Fruit fly (Drosophila melanogaster): ENCODE measurements around the gene Traf4.

- TF ChIP-seq pad (GFP tag; optimal IDR thresholded peaks at IDR 0.05) = no peak
- TF ChIP-seq Clk (GFP tag; optimal IDR thresholded peaks at IDR 0.05) = no peak
Observed at dm6 chr2L:4348545-4348944, 13.2 kb upstream of the Traf4 start.

Measured in whole organism, adult.